Worm (Caenorhabditis elegans) whole organism, L4/young adult: ENCODE results near the gene irld-61.

Experiments
- W03F9.2 ChIP-seq: fragments of 150-350 bp; optimal IDR thresholded peaks from 2 replicates; lab custom pipeline; 2014; ENCODE audit warnings: missing biosample characterization, missing genetic modification characterization
- dao-5 ChIP-seq: sonication (generic microtip); optimal IDR thresholded peaks from 2 replicates; lab custom pipeline; 2016; ENCODE audit warnings: missing genotype, missing genetic modification characterization, moderate library complexity, missing compliant biosample characterization
- him-1 ChIP-seq: sonication (generic microtip); optimal IDR thresholded peaks from 2 replicates; lab custom pipeline; 2016; ENCODE audit warnings: missing genotype, missing genetic modification reagents, missing genetic modification characterization, missing compliant biosample characterization

Gene irld-61

DNA sequence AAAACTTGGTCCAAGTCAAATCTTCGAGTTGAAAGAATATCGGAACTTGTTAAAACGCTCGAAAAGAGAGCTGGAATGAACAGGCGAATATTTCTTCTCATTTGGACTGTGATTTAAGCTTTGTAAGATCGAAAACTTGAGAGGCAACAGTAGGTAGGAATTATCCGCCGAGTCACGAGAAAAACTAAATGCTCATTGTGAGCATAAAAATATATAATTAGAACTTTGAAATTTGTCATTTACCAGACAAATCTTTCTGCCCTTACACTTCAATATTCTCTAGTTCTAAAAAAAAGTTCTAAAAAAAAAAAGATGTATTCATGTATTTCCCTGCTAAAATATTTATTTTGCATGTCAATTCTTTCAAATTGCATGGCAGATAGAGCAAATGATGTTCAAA, at the start of gene irld-61, which contains the start of gene irld-19:
Gene irld-61, plus strand, starts transcription at position 313 of the 400 bp plus-strand sequence.
Gene irld-19, minus strand, starts transcription at position 101 of the 400 bp plus-strand sequence.
- TF ChIP-seq dao-5 (no peak), W03F9.2 (tag; lab: Kevin White, UChicago) (no peak), him-1 (no peak)

DNA sequence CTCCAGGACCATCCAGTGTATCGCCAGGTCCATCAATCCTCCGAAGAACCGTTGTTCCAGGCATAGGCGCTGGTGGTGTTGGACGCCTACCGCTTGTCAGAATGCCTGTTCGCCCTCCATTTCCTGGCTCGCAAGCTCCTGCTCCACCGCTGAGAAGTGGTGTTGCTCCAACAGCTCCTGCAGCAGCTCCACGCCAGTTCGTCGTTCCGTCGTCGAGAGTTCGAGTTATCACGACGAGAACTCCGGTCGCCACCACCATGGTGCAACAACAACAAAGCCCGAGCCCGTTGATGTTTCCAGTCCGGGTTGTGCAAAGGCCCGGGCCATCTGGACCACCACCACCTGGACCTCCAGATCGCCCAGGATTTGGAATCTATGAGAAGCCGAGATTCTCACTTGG, 36.2 kb upstream of the irld-61 start:
- TF ChIP-seq dao-5 = no peak
- TF ChIP-seq him-1 = no peak
- TF ChIP-seq W03F9.2 (tag; lab: Kevin White, UChicago) = no peak

DNA sequence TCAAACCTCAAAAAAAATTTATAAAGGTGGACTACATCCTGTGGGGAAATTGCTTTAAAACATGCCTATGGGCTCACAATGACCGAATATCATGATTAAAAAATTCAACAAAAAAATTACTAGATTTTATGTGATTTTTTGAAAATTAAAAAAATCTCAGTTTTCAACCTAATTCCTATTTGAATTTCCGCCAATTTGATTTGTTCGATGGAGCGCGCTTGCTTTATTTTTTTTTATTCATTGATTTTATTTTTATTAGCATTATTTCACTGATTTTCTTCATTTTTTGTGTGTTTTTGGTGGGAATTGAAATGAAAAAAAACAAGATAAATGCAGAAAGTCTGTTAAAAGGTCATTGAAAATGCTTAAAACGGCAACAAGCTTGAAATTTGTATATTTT, 25.4 kb upstream of the irld-61 start:
- TF ChIP-seq W03F9.2 (tag; lab: Kevin White, UChicago) (no peak), dao-5 (no peak), him-1 (no peak)

ce11 chrIII:12740313-12740712, 24.0 kb upstream of the irld-61 start:
- TF ChIP-seq W03F9.2 (tag; lab: Kevin White, UChicago) (no peak), dao-5 (no peak), him-1 (no peak)

DNA sequence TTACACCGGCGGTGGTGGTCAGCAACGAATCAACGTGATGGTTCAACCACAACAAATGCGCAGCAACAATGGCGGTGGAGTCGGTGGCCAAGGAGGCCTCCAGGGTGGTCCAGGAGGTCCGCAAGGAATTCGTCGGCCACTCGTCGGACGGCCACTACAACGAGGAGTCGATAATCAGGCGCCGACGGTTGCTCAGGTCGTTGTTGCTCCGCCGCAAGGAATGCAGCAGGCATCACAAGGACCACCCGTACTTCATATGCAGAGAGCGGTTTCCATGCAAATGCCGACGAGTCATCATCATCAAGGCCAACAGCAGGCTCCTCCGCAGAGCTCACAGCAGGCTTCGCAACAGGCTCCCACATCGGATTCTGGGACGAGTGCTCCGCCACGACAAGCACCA, 20.8 kb upstream of the irld-61 start:
- no peak for TF ChIP-seq W03F9.2 (tag; lab: Kevin White, UChicago)
- TF ChIP-seq dao-5 = no peak
- TF ChIP-seq him-1 = no peak

- TF ChIP-seq dao-5 (no peak), W03F9.2 (tag; lab: Kevin White, UChicago) (no peak), him-1 (no peak)
These were observed 17.9 kb upstream of the irld-61 start, which contains the start of gene Y111B2A.21 for ce11 chrIII:12746369-12746855. Y111B2A.21 (plus strand) TSS chrIII:12746419.

ce11 chrIII:12750831-12751230, 13.5 kb upstream of the irld-61 start, which contains the start of the genes irld-60 and irld-20:
irld-60 (minus strand) TSS chrIII:12750931.
irld-20 (plus strand) TSS chrIII:12751109.
- TF ChIP-seq dao-5 = no peak
- no peak for TF ChIP-seq him-1
- TF ChIP-seq W03F9.2 (tag; lab: Kevin White, UChicago) = no peak

- TF ChIP-seq W03F9.2 (tag; lab: Kevin White, UChicago) = no peak
- TF ChIP-seq him-1 = no peak
- TF ChIP-seq dao-5 = no peak
These were observed 9.3 kb upstream of the irld-61 start, which contains the start of gene srw-10 for ce11 chrIII:12755048-12755447. srw-10 (plus strand) TSS chrIII:12755348.

DNA sequence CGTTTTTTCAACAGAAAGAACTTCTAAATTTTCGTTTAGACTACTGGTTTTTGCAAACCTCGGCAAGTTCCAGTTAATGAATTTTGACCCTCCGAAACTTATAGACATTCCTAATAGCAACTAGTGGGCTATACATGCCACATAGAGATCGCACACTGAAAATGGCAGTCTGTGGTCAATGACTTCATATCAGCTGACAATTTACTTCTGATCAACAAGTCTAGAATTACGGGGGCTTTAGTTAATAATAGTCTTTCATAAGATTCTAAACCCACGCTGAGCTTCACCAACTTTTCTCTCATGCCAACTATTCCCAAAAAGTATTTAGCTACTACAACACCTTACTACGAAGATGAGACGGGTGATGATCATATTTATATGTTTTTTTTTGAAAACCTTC, 7.0 kb upstream of the irld-61 start, which contains the start of gene srw-9:
Gene srw-9, plus strand, starts transcription at position 301 of the 400 bp plus-strand sequence.
- TF ChIP-seq dao-5 = no peak
- TF ChIP-seq W03F9.2 (tag; lab: Kevin White, UChicago) = no peak
- TF ChIP-seq him-1 = no peak

- TF ChIP-seq dao-5 = no peak
- TF ChIP-seq him-1 = no peak
- TF ChIP-seq W03F9.2 (tag; lab: Kevin White, UChicago) = no peak
These were observed 9.4 kb downstream of the irld-61 start for ce11 chrIII:12773753-12774152.

- TF ChIP-seq W03F9.2 (tag; lab: Kevin White, UChicago) = no peak
- TF ChIP-seq dao-5 = no peak
- no peak for TF ChIP-seq him-1
These were observed 15.5 kb downstream of the irld-61 start, which contains the start of gene gab-1 for ce11 chrIII:12779676-12780337. gab-1 (minus strand) TSS chrIII:12779726.

DNA sequence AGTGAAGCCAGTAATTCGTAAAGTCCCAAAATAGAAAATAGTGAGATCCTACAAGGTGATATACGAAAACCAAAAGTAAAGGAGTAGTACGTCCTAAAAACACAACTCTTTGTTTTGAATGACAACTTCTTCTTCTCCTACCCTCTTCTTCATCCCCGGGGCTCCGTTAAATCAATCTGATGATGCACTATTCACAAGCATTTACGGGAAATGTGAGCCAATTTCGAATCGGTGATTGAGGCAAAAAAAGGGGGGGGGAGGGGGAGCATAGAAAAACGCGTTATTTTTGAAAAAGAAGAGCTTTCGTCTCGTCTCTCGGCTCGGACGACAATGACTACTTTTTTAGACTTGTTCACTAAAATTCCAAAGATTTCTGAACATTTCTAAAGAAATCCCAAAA, 19.5 kb downstream of the irld-61 start:
- no peak for TF ChIP-seq him-1
- TF ChIP-seq dao-5 = no peak
- TF ChIP-seq W03F9.2 (tag; lab: Kevin White, UChicago) = no peak

- TF ChIP-seq him-1 (no peak), dao-5 (no peak), W03F9.2 (tag; lab: Kevin White, UChicago) (no peak)
These were observed 20.5 kb downstream of the irld-61 start, which contains the start of gene lgc-37 for ce11 chrIII:12784854-12785253. lgc-37 (plus strand) TSS chrIII:12785154.

ce11 chrIII:12785427-12785826, 21.1 kb downstream of the irld-61 start:
- TF ChIP-seq W03F9.2 (tag; lab: Kevin White, UChicago) (no peak), him-1 (no peak), dao-5 (no peak)

DNA sequence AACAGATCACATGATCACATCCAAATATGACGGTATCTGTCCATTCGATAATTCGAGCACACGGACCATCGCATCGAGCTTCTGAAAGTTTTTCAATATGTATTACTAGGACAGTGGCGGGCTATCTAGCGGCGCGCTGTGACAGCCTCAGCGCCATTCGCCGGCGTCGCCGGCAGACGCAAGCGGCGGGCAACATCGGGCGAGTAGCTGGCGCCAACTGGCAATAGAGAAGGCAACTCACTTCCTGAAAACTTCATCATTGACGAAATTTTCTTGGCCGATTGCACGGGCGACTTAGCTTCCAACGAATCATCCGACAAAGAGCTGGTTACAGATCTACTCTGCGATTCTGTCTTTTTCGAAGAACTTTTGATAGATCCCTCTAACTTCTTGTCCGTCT, 23.9 kb downstream of the irld-61 start:
- TF ChIP-seq W03F9.2 (tag; lab: Kevin White, UChicago) (no peak), him-1 (no peak), dao-5 (no peak)
